Worm (Caenorhabditis elegans) whole organism, young adult: Measurements from ENCODE around the gene clec-252.

ENCODE experiments used
- B0336.3 ChIP-seq: fragments of 200-800 bp; sonication (Bioruptor generic); IDR thresholded peaks from 2 replicates; pipeline ENCODE4 v1.3.6; 2022; ENCODE audit warnings: missing genetic modification characterization, missing compliant biosample characterization
- C17E4.6 ChIP-seq: fragments of 200-800 bp; sonication (Bioruptor generic); IDR thresholded peaks from 2 replicates; pipeline ENCODE4 v1.3.6; 2022; ENCODE audit warnings: missing genetic modification reagents, missing genetic modification characterization, missing compliant biosample characterization
- F33H1.4 ChIP-seq: fragments of 200-800 bp; sonication (Bioruptor generic); IDR thresholded peaks from 2 replicates; pipeline ENCODE4 v1.3.6; 2022; ENCODE audit warnings: missing genetic modification reagents, missing genetic modification characterization, missing compliant biosample characterization
- F52B5.7 ChIP-seq: sonication (generic microtip); optimal IDR thresholded peaks from 2 replicates; lab custom pipeline; 2016; ENCODE audit warnings: mild to moderate bottlenecking, missing genetic modification characterization, missing compliant biosample characterization
- F55B11.4 ChIP-seq: sonication (generic microtip); optimal IDR thresholded peaks from 2 replicates; lab custom pipeline; 2016; ENCODE audit warnings: missing compliant biosample characterization, missing genetic modification characterization, borderline replicate concordance; ENCODE audit not compliant: insufficient read depth
- K11D2.4 ChIP-seq: fragments of 200-800 bp; sonication (Bioruptor generic); IDR thresholded peaks from 2 replicates; pipeline ENCODE4 v1.3.6; 2022; ENCODE audit warnings: missing genetic modification reagents, missing genetic modification characterization, missing compliant biosample characterization
- T26A5.8 ChIP-seq: sonication (generic microtip); optimal IDR thresholded peaks from 2 replicates; lab custom pipeline; 2016; ENCODE audit warnings: missing genetic modification characterization, missing compliant biosample characterization
- ama-1 ChIP-seq, 3 experiments: fragments of 150-350 bp in 1 of 3; sonication (generic microtip) in 2 of 3; optimal IDR thresholded peaks; 2 replicates each; lab custom pipeline; 2014 to 2018; ENCODE audit warnings: missing biosample characterization in 2 of 3, missing genetic modification characterization in 2 of 3, missing genetic modification reagents in 2 of 3
- aptf-3 ChIP-seq: fragments of 200-800 bp; sonication (Bioruptor generic); IDR thresholded peaks from 2 replicates; pipeline ENCODE4 v1.3.6; 2022; ENCODE audit warnings: missing genetic modification characterization, missing compliant biosample characterization
- attf-5 ChIP-seq: fragments of 200-800 bp; sonication (Bioruptor generic); optimal IDR thresholded peaks from 2 replicates; lab custom pipeline; 2018; ENCODE audit warnings: mild to moderate bottlenecking, missing genetic modification characterization, missing compliant biosample characterization
- cebp-2 ChIP-seq: fragments of 200-800 bp; sonication (Bioruptor generic); IDR thresholded peaks from 2 replicates; pipeline ENCODE4 v1.3.6; 2022; ENCODE audit warnings: missing genetic modification characterization, missing compliant biosample characterization
- ceh-100 ChIP-seq: fragments of 200-800 bp; sonication (Bioruptor generic); IDR thresholded peaks from 2 replicates; pipeline ENCODE4 v1.3.6; 2022; ENCODE audit warnings: missing genetic modification reagents, missing genetic modification characterization, missing compliant biosample characterization
- ceh-79 ChIP-seq: sonication (generic microtip); optimal IDR thresholded peaks from 2 replicates; lab custom pipeline; 2017; ENCODE audit warnings: mild to moderate bottlenecking, missing genetic modification characterization, missing compliant biosample characterization
- ceh-91 ChIP-seq: fragments of 200-800 bp; sonication (Bioruptor generic); IDR thresholded peaks from 2 replicates; pipeline ENCODE4 v1.3.6; 2022; ENCODE audit warnings: missing genetic modification reagents, missing genetic modification characterization, missing compliant biosample characterization
- chd-7 ChIP-seq: sonication (generic microtip); optimal IDR thresholded peaks from 2 replicates; lab custom pipeline; 2016; ENCODE audit warnings: mild to moderate bottlenecking, missing genetic modification characterization, moderate library complexity, missing compliant biosample characterization
- dpff-1 ChIP-seq: sonication (generic microtip); optimal IDR thresholded peaks from 2 replicates; lab custom pipeline; 2017; ENCODE audit warnings: mild to moderate bottlenecking, missing genetic modification characterization, missing compliant biosample characterization
- dpl-1 ChIP-seq: fragments of 150-350 bp; optimal IDR thresholded peaks from 2 replicates; lab custom pipeline; 2014; ENCODE audit warnings: missing biosample characterization, missing genetic modification reagents, missing genetic modification characterization
- egl-44 ChIP-seq: fragments of 200-800 bp; sonication (Bioruptor generic); IDR thresholded peaks from 2 replicates; pipeline ENCODE4 v1.3.6; 2022; ENCODE audit warnings: missing genetic modification reagents, missing genetic modification characterization, missing compliant biosample characterization
- egrh-3 ChIP-seq: fragments of 200-800 bp; sonication (Bioruptor generic); IDR thresholded peaks from 2 replicates; pipeline ENCODE4 v1.3.6; 2022; ENCODE audit warnings: missing genetic modification reagents, missing genetic modification characterization, missing compliant biosample characterization
- hlh-12 ChIP-seq: sonication (generic microtip); optimal IDR thresholded peaks from 2 replicates; lab custom pipeline; 2016; ENCODE audit warnings: missing genetic modification characterization, missing compliant biosample characterization
- hmg-1.2 ChIP-seq: fragments of 200-800 bp; sonication (Bioruptor generic); IDR thresholded peaks from 2 replicates; pipeline ENCODE4 v1.3.6; 2022; ENCODE audit warnings: missing genetic modification reagents, missing genetic modification characterization, missing compliant biosample characterization
- hrde-1 ChIP-seq: sonication (generic microtip); optimal IDR thresholded peaks from 2 replicates; lab custom pipeline; 2016; ENCODE audit warnings: missing genetic modification characterization, mild to moderate bottlenecking, missing compliant biosample characterization, moderate library complexity, missing genotype, missing genetic modification reagents, borderline replicate concordance
- lin-35 ChIP-seq, 3 experiments: fragments of 150-350 bp in 2 of 3; sonication (generic microtip) in 1 of 3; optimal IDR thresholded peaks; 2 replicates each; lab custom pipeline; 2014 to 2018; ENCODE audit warnings: missing biosample characterization in 3 of 3, missing genetic modification characterization in 3 of 3, missing genetic modification reagents in 3 of 3
- madf-10 ChIP-seq: sonication (generic microtip); optimal IDR thresholded peaks from 2 replicates; lab custom pipeline; 2016; ENCODE audit warnings: mild to moderate bottlenecking, missing genetic modification characterization, missing compliant biosample characterization
- madf-6 ChIP-seq: fragments of 200-800 bp; sonication (Bioruptor generic); IDR thresholded peaks from 2 replicates; pipeline ENCODE4 v1.3.6; 2022; ENCODE audit warnings: missing genetic modification reagents, missing genetic modification characterization, missing compliant biosample characterization
- mel-28 ChIP-seq: sonication (generic microtip); optimal IDR thresholded peaks from 2 replicates; lab custom pipeline; 2016; ENCODE audit warnings: borderline replicate concordance, mild to moderate bottlenecking, missing genetic modification characterization, missing compliant biosample characterization
- nfya-1 ChIP-seq: sonication (generic microtip); optimal IDR thresholded peaks from 2 replicates; lab custom pipeline; 2017; ENCODE audit warnings: antibody characterized with exemption, missing compliant biosample characterization, missing genetic modification characterization, borderline replicate concordance; ENCODE audit not compliant: insufficient read depth
- nfya-2 ChIP-seq: fragments of 200-800 bp; sonication (Bioruptor generic); IDR thresholded peaks from 2 replicates; pipeline ENCODE4 v1.3.6; 2022; ENCODE audit warnings: missing genetic modification reagents, missing genetic modification characterization, missing compliant biosample characterization
- nhr-80 ChIP-seq: sonication (generic microtip); optimal IDR thresholded peaks from 2 replicates; lab custom pipeline; 2016; ENCODE audit warnings: missing genetic modification characterization, missing compliant biosample characterization
- pha-4 ChIP-seq: fragments of 150-350 bp; sonication (generic microtip); optimal IDR thresholded peaks from 2 replicates; lab custom pipeline; 2014; ENCODE audit warnings: missing biosample characterization, missing genetic modification reagents, missing genetic modification characterization
- repo-1 ChIP-seq: sonication (generic microtip); optimal IDR thresholded peaks from 2 replicates; lab custom pipeline; 2017; ENCODE audit warnings: mild to moderate bottlenecking, missing genetic modification characterization, missing compliant biosample characterization
- tbx-9 ChIP-seq: sonication (generic microtip); optimal IDR thresholded peaks from 2 replicates; lab custom pipeline; 2016; ENCODE audit warnings: borderline replicate concordance, missing genetic modification characterization, inconsistent platforms, missing compliant biosample characterization
- zfh-2 ChIP-seq: fragments of 200-800 bp; sonication (Bioruptor generic); conservative IDR thresholded peaks from 2 replicates; pipeline ENCODE4 v1.3.6; 2022; ENCODE audit warnings: missing genetic modification reagents, missing genetic modification characterization, missing compliant biosample characterization
- zim-3 ChIP-seq: sonication (generic microtip); optimal IDR thresholded peaks from 2 replicates; lab custom pipeline; 2017; ENCODE audit warnings: mild to moderate bottlenecking, missing genetic modification characterization, moderate library complexity, missing compliant biosample characterization
- ztf-28 ChIP-seq: fragments of 200-800 bp; sonication (Bioruptor generic); IDR thresholded peaks from 2 replicates; pipeline ENCODE4 v1.3.6; 2022; ENCODE audit warnings: missing genetic modification reagents, missing genetic modification characterization, missing compliant biosample characterization

Gene clec-252

ce11 chrV:18772761-18773160 is 24.1 kb upstream of the clec-252 start, which contains the start of gene clec-257:
TSS of gene clec-257 (plus strand) at chrV:18773061.
- TF ChIP-seq nfya-2 (GFP tag; lab: Robert Waterston, UW) (no peak), tbx-9 (tag; lab: Kevin White, UChicago) (no peak), lin-35 (GFP tag; optimal IDR thresholded peaks at IDR 0.05; lab: Kevin White, UChicago) (no peak), mel-28 (no peak), nhr-80 (tag; lab: Kevin White, UChicago) (no peak), F52B5.7 (no peak), chd-7 (no peak), madf-6 (GFP tag; lab: Robert Waterston, UW) (no peak), B0336.3 (GFP tag; lab: Robert Waterston, UW) (no peak)

ce11 chrV:18771804-18772386 is 23.3 kb upstream of the clec-252 start:
- TF ChIP-seq repo-1 (no peak), F33H1.4 (GFP tag; lab: Robert Waterston, UW) (no peak), ceh-100 (GFP tag; lab: Robert Waterston, UW) (no peak)
- TF ChIP-seq, all 124 proteins: peak for 0

- TF ChIP-seq T26A5.8 (tag; lab: Kevin White, UChicago): no peak
- no peak for TF ChIP-seq ceh-79 (tag; lab: Kevin White, UChicago)
- TF ChIP-seq tbx-9 (tag; lab: Kevin White, UChicago): no peak
- TF ChIP-seq hlh-12: no peak
- no peak for TF ChIP-seq ceh-91 (GFP tag; lab: Robert Waterston, UW)
- TF ChIP-seq ama-1 (optimal IDR thresholded peaks at IDR 0.05; lab: Kevin White, UChicago): no peak
- no peak for TF ChIP-seq ama-1 (GFP tag; optimal IDR thresholded peaks at IDR 0.05; lab: Kevin White, UChicago)
- TF ChIP-seq chd-7: no peak
- TF ChIP-seq K11D2.4: no peak
- TF ChIP-seq egrh-3 (GFP tag; lab: Robert Waterston, UW): no peak
- no peak for TF ChIP-seq attf-5 (GFP tag; lab: Kevin White, UChicago)
- no peak for TF ChIP-seq hmg-1.2
- no peak for TF ChIP-seq zim-3 (tag; lab: Kevin White, UChicago)
- no peak for TF ChIP-seq aptf-3 (GFP tag; lab: Robert Waterston, UW)
- TF ChIP-seq C17E4.6: no peak
- TF ChIP-seq zfh-2 (GFP tag; lab: Robert Waterston, UW): no peak
Observed at ce11 chrV:18771390-18771789, 22.8 kb upstream of the clec-252 start, which contains the start of gene clec-256. TSS of gene clec-256 (plus strand) at chrV:18771690.

ce11 chrV:18770623-18771022 is 22.0 kb upstream of the clec-252 start, which contains the start of gene clec-255:
TSS of gene clec-255 (minus strand) at chrV:18770723.
- TF ChIP-seq F55B11.4 (tag; lab: Kevin White, UChicago) (no peak), cebp-2 (GFP tag; lab: Robert Waterston, UW) (no peak), nfya-1 (tag; lab: Kevin White, UChicago) (no peak), hrde-1 (tag; lab: Kevin White, UChicago) (no peak), pha-4 (no peak), egl-44 (GFP tag; lab: Robert Waterston, UW) (no peak), dpff-1 (no peak), madf-10 (tag; lab: Kevin White, UChicago) (no peak), hmg-1.2 (no peak), dpl-1 (GFP tag; lab: Kevin White, UChicago) (no peak), ztf-28 (no peak), repo-1 (no peak), chd-7 (no peak)
